Fruit fly (Drosophila melanogaster): ENCODE data around the gene rols.

DNA sequence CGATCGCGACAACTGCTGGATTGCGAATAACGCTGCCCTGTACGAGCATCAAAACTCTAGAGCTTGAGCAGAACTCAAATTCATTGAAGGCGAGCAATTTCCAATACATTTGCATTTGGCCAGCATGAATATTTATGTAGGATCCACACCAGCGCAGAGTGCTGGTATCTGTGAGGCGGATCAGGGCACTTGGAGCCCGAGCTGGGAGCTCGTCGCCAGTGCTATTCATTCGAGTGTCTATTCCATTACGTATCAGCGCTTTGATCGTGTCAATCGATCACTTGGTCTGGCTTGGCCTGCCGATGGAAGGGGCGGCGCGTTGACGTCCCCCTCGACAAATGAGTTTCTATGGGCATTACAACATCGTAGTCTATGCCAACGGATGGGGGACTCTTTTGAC, 98.6 kb downstream of the rols start, which contains the start of gene prc:
- TF ChIP-seq EcR (GFP tag; optimal IDR thresholded peaks at IDR 0.05), result no peak
- TF ChIP-seq CG17806 (tag; optimal IDR thresholded peaks at IDR 0.05), result no peak

Measured in whole organism, pupa.